Fruit fly (Drosophila melanogaster): Measurements from ENCODE around the gene CG31705.
A peak's percentile ranks its signal among the peaks of the same experiment; 100 is the strongest.

CG31705 gene

dm6 chr2L:11498839-11499238 is 29.2 kb downstream of the CG31705 start, which contains the start of gene Cog8 (continued):
- TF ChIP-seq so (GFP tag; IDR thresholded peaks at IDR 0.05) = no peak
- TF ChIP-seq CG18011 (GFP tag; optimal IDR thresholded peaks at IDR 0.05) = peak; percentile 97
- TF ChIP-seq ind (GFP tag; optimal IDR thresholded peaks at IDR 0.05) = peak; percentile 52
- peak; percentile 79 for TF ChIP-seq Abd-B (GFP tag; optimal IDR thresholded peaks at IDR 0.05)
- peak; percentile 35 for TF ChIP-seq vfl (GFP tag; optimal IDR thresholded peaks at IDR 0.05)
- no peak for TF ChIP-seq NFAT (GFP tag; IDR thresholded peaks at IDR 0.05)
- TF ChIP-seq crp (GFP tag; optimal IDR thresholded peaks at IDR 0.05) = peak; percentile 97
- peak; percentile 29; the same call in 2 of the 4 replicates for TF ChIP-seq Dll (GFP tag; IDR thresholded peaks at IDR 0.05; ENCODE audit: partially characterized antibody)
- no peak for TF ChIP-seq CG11456 (GFP tag; IDR thresholded peaks at IDR 0.05)
- TF ChIP-seq Dip2 (GFP tag; IDR thresholded peaks at IDR 0.05) = no peak
- TF ChIP-seq CG8290 (GFP tag; optimal IDR thresholded peaks at IDR 0.05) = no peak
- no peak for TF ChIP-seq CG8290 (tag; optimal IDR thresholded peaks at IDR 0.05)
- TF ChIP-seq ranshi (GFP tag; IDR thresholded peaks at IDR 0.05) = no peak; the same call in 1 of the 2 replicates
- TF ChIP-seq CG7839 (tag; optimal IDR thresholded peaks at IDR 0.05) = peak; percentile 34
- no peak for TF ChIP-seq Neu2 (GFP tag; optimal IDR thresholded peaks at IDR 0.05; ENCODE audit: borderline replicate concordance)
- TF ChIP-seq Side (GFP tag; optimal IDR thresholded peaks at IDR 0.05) = no peak
- TF ChIP-seq Max (GFP tag; optimal IDR thresholded peaks at IDR 0.05) = peak; percentile 10
- peak; percentile 27 for TF ChIP-seq ewg (GFP tag; optimal IDR thresholded peaks at IDR 0.05)
- no peak for TF ChIP-seq disco-r (GFP tag; optimal IDR thresholded peaks at IDR 0.05)
- no peak for TF ChIP-seq btn (GFP tag; optimal IDR thresholded peaks at IDR 0.05)
- no peak for TF ChIP-seq ATbp (GFP tag; optimal IDR thresholded peaks at IDR 0.05)
- TF ChIP-seq CG14710 (tag; optimal IDR thresholded peaks at IDR 0.05) = peak; percentile 69
- peak; percentile 52 to 69 for TF ChIP-seq Hr51 (GFP tag; optimal IDR thresholded peaks at IDR 0.05)
- TF ChIP-seq CG7786 (GFP tag; optimal IDR thresholded peaks at IDR 0.05) = peak; percentile 46
- peak; percentile 24 for TF ChIP-seq CG3065 (GFP tag; optimal IDR thresholded peaks at IDR 0.05)
- peak; percentile 45 for TF ChIP-seq CG11504 (tag; optimal IDR thresholded peaks at IDR 0.05)
- TF ChIP-seq bab2 (GFP tag; optimal IDR thresholded peaks at IDR 0.05) = peak; percentile 58
- TF ChIP-seq trh (GFP tag; optimal IDR thresholded peaks at IDR 0.05) = no peak
- peak; percentile 25 for TF ChIP-seq CG4820 (GFP tag; optimal IDR thresholded peaks at IDR 0.05)
- TF ChIP-seq otp (GFP tag; IDR thresholded peaks at IDR 0.05) = no peak
- TF ChIP-seq pnt (GFP tag; optimal IDR thresholded peaks at IDR 0.05) = peak; percentile 34
- TF ChIP-seq vvl (GFP tag; IDR thresholded peaks at IDR 0.05) = peak; percentile 22; the same call in 1 of the 2 replicates
- peak; percentile 59 for TF ChIP-seq stwl (tag; optimal IDR thresholded peaks at IDR 0.05)
- peak; percentile 53 for TF ChIP-seq CG17829 (tag; optimal IDR thresholded peaks at IDR 0.05)
- no peak for TF ChIP-seq crol (GFP tag; IDR thresholded peaks at IDR 0.05)
- TF ChIP-seq Meics (GFP tag; optimal IDR thresholded peaks at IDR 0.05) = peak; percentile 0
- peak; percentile 68 for TF ChIP-seq Dp (GFP tag; optimal IDR thresholded peaks at IDR 0.05)
- TF ChIP-seq tap (tag; optimal IDR thresholded peaks at IDR 0.05) = no peak
- peak; percentile 20 for TF ChIP-seq Oli (tag; optimal IDR thresholded peaks at IDR 0.05)
- TF ChIP-seq CG9876 (GFP tag; optimal IDR thresholded peaks at IDR 0.05) = peak; percentile 56
- no peak for TF ChIP-seq salm (tag; optimal IDR thresholded peaks at IDR 0.05)
- TF ChIP-seq CG18262 (tag; optimal IDR thresholded peaks at IDR 0.05) = peak; percentile 25
- TF ChIP-seq CG8388 (GFP tag; optimal IDR thresholded peaks at IDR 0.05) = peak; percentile 29
- TF ChIP-seq CG6272 (GFP tag; IDR thresholded peaks at IDR 0.05) = 0 out of 2 replicates have a peak, but pooled peaks have one; percentile 18
- TF ChIP-seq exex (tag; optimal IDR thresholded peaks at IDR 0.05) = no peak
- TF ChIP-seq Xrp1 (GFP tag; IDR thresholded peaks at IDR 0.05) = peak; percentile 23; the same call in 1 of the 2 replicates
- no peak for TF ChIP-seq mld (GFP tag; IDR thresholded peaks at IDR 0.05; ENCODE audit: partially characterized antibody)
- no peak for TF ChIP-seq peb (GFP tag; IDR thresholded peaks at IDR 0.05)
- no peak for TF ChIP-seq Trl (optimal IDR thresholded peaks at IDR 0.05)
- peak; percentile 65 for TF ChIP-seq Trl (GFP tag; optimal IDR thresholded peaks at IDR 0.05)
- TF ChIP-seq CG11093 (GFP tag; IDR thresholded peaks at IDR 0.05) = no peak; the same call in 2 of the 3 replicates

All from whole organism, embryonic.